Worm (Caenorhabditis elegans) whole organism, early embryonic: Measurements from ENCODE around the gene dhs-16.

Experiments used
- B0310.2 ChIP-seq: sonication (generic microtip); optimal IDR thresholded peaks from 2 replicates; lab custom pipeline; 2016; ENCODE audit warnings: mild to moderate bottlenecking, missing genetic modification characterization, missing compliant biosample characterization
- ama-1 ChIP-seq: fragments of 150-350 bp; optimal IDR thresholded peaks from 2 replicates; lab custom pipeline; 2014
- scrt-1 ChIP-seq: fragments of 200-800 bp; sonication (Bioruptor generic); IDR thresholded peaks from 2 replicates; pipeline ENCODE4 v1.3.6; 2022; ENCODE audit warnings: missing genetic modification characterization, missing compliant biosample characterization
- tbx-11 ChIP-seq: fragments of 200-800 bp; sonication (Bioruptor generic); IDR thresholded peaks from 2 replicates; pipeline ENCODE4 v1.3.6; 2022; ENCODE audit warnings: missing genetic modification characterization, missing compliant biosample characterization
- tbx-37 ChIP-seq: fragments of 200-800 bp; sonication (Bioruptor generic); conservative IDR thresholded peaks from 2 replicates; pipeline ENCODE4 v1.3.6; 2022; ENCODE audit warnings: missing genetic modification reagents, missing genetic modification characterization, missing compliant biosample characterization
- tra-4 ChIP-seq: sonication (generic microtip); optimal IDR thresholded peaks from 2 replicates; lab custom pipeline; 2017; ENCODE audit warnings: missing genetic modification characterization, missing compliant biosample characterization

DNA sequence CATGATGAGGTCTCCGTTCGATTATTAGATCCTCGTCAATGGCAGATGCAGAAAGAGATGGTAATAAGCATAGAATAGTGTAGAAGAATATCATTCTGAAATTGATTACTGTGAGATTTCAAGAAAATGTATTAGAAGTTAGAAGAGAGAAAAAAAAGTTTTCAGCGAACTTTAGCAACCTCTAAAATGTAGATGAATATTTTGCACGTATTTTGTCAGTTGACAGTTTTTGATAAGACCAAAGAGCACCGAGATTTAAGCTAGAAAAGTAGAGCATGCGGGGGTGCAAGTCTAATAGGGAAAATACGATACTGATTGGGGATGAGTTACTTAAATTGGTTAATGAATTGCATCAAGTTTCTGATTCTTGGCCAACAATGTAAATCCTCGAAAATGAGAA is 28.8 kb upstream of the dhs-16 start, which contains the start of gene M03F8.6:
- TF ChIP-seq ama-1 (lab: Kevin White, UChicago) (no peak), tra-4 (tag; lab: Kevin White, UChicago) (no peak), tbx-37 (GFP tag; lab: Robert Waterston, UW) (no peak), scrt-1 (GFP tag; lab: Robert Waterston, UW) (no peak), tbx-11 (no peak), B0310.2 (tag; lab: Kevin White, UChicago) (no peak)
